Worm (Caenorhabditis elegans) whole organism, L2 larva: Measurements from ENCODE around the gene glf-1.

Experiments used
- F13H6.1 ChIP-seq: sonication (generic microtip); optimal IDR thresholded peaks from 2 replicates; lab custom pipeline; 2016; ENCODE audit warnings: missing genetic modification characterization, missing compliant biosample characterization
- ZK546.5 ChIP-seq: sonication (generic microtip); optimal IDR thresholded peaks from 2 replicates; lab custom pipeline; 2017; ENCODE audit warnings: missing biosample characterization, missing genetic modification characterization
- alr-1 ChIP-seq: fragments of 150-350 bp; optimal IDR thresholded peaks from 2 replicates; lab custom pipeline; 2014; ENCODE audit warnings: missing biosample characterization, missing genetic modification characterization
- ama-1 ChIP-seq: fragments of 150-350 bp; optimal IDR thresholded peaks from 2 replicates; lab custom pipeline; 2018; ENCODE audit warnings: inconsistent platforms
- blmp-1 ChIP-seq: sonication (generic microtip); optimal IDR thresholded peaks from 2 replicates; lab custom pipeline; 2017; ENCODE audit warnings: missing genetic modification characterization, mild to moderate bottlenecking, missing compliant biosample characterization, antibody characterized with exemption, moderate library complexity; ENCODE audit not compliant: insufficient read depth
- ceh-16 ChIP-seq: fragments of 150-350 bp; optimal IDR thresholded peaks from 2 replicates; lab custom pipeline; 2014; ENCODE audit warnings: missing biosample characterization, missing genetic modification characterization
- ceh-82 ChIP-seq: fragments of 150-350 bp; optimal IDR thresholded peaks from 2 replicates; lab custom pipeline; 2014; ENCODE audit warnings: missing biosample characterization, missing genetic modification characterization
- crh-2 ChIP-seq: sonication (generic microtip); optimal IDR thresholded peaks from 2 replicates; lab custom pipeline; 2017; ENCODE audit warnings: missing biosample characterization, missing genetic modification characterization
- egl-27 ChIP-seq: sonication (generic microtip); optimal IDR thresholded peaks from 3 replicates; lab custom pipeline; 2017; ENCODE audit warnings: missing biosample characterization, missing genetic modification reagents, missing genetic modification characterization
- elt-1 ChIP-seq: fragments of 150-350 bp; optimal IDR thresholded peaks from 2 replicates; lab custom pipeline; 2014; ENCODE audit warnings: missing biosample characterization, missing genetic modification characterization
- elt-3 ChIP-seq: sonication (generic microtip); optimal IDR thresholded peaks from 2 replicates; lab custom pipeline; 2017; ENCODE audit warnings: missing biosample characterization, missing genetic modification characterization
- lin-11 ChIP-seq: fragments of 150-350 bp; sonication (generic microtip); optimal IDR thresholded peaks from 2 replicates; lab custom pipeline; 2014; ENCODE audit warnings: missing biosample characterization, missing genetic modification characterization, inconsistent platforms, mixed read lengths
- lin-13 ChIP-seq: fragments of 150-350 bp; optimal IDR thresholded peaks from 2 replicates; lab custom pipeline; 2014; ENCODE audit warnings: missing biosample characterization, missing genetic modification reagents, missing genetic modification characterization
- lin-39 ChIP-seq: fragments of 150-350 bp; optimal IDR thresholded peaks from 2 replicates; lab custom pipeline; 2014; ENCODE audit warnings: missing biosample characterization, missing genetic modification reagents, missing genetic modification characterization
- lsy-2 ChIP-seq, 2 experiments: fragments of 150-350 bp in 1 of 2; sonication (generic microtip) in 1 of 2; optimal IDR thresholded peaks; 2 replicates each; lab custom pipeline; 2014 to 2017; ENCODE audit warnings: missing biosample characterization in 2 of 2, missing genetic modification characterization in 2 of 2
- mab-5 ChIP-seq: fragments of 150-350 bp; optimal IDR thresholded peaks from 2 replicates; lab custom pipeline; 2014; ENCODE audit warnings: missing biosample characterization, missing genetic modification characterization
- mbf-1 ChIP-seq: sonication (generic microtip); optimal IDR thresholded peaks from 2 replicates; lab custom pipeline; 2017; ENCODE audit warnings: missing biosample characterization, missing genetic modification characterization
- mdl-1 ChIP-seq, 2 experiments: fragments of 150-350 bp in 1 of 2; sonication (generic microtip) in 1 of 2; optimal IDR thresholded peaks; 2 replicates each; lab custom pipeline; 2017; ENCODE audit warnings: missing biosample characterization in 2 of 2, missing genetic modification characterization in 2 of 2
- nhr-10 ChIP-seq: sonication (generic microtip); optimal IDR thresholded peaks from 2 replicates; lab custom pipeline; 2017; ENCODE audit warnings: missing biosample characterization, missing genetic modification characterization
- nhr-11 ChIP-seq: fragments of 150-350 bp; optimal IDR thresholded peaks from 2 replicates; lab custom pipeline; 2014; ENCODE audit warnings: missing biosample characterization, missing genetic modification characterization
- nhr-12 ChIP-seq: fragments of 150-350 bp; optimal IDR thresholded peaks from 2 replicates; lab custom pipeline; 2014; ENCODE audit warnings: missing biosample characterization, missing genetic modification characterization
- nhr-129 ChIP-seq: fragments of 150-350 bp; optimal IDR thresholded peaks from 2 replicates; lab custom pipeline; 2014; ENCODE audit warnings: missing biosample characterization, missing genetic modification characterization
- nhr-21 ChIP-seq: fragments of 150-350 bp; optimal IDR thresholded peaks from 2 replicates; lab custom pipeline; 2014; ENCODE audit warnings: missing biosample characterization, missing genetic modification characterization
- nhr-23 ChIP-seq: fragments of 150-350 bp; optimal IDR thresholded peaks from 2 replicates; lab custom pipeline; 2014; ENCODE audit warnings: missing biosample characterization, missing genetic modification reagents, missing genetic modification characterization
- nhr-6 ChIP-seq: fragments of 150-350 bp; optimal IDR thresholded peaks from 2 replicates; lab custom pipeline; 2014; ENCODE audit warnings: missing biosample characterization, missing genetic modification characterization
- peb-1 ChIP-seq: fragments of 150-350 bp; optimal IDR thresholded peaks from 2 replicates; lab custom pipeline; 2014; ENCODE audit warnings: missing biosample characterization, missing genetic modification characterization
- sem-4 ChIP-seq: fragments of 150-350 bp; optimal IDR thresholded peaks from 2 replicates; lab custom pipeline; 2014; ENCODE audit warnings: missing biosample characterization, missing genetic modification reagents, missing genetic modification characterization
- sma-3 ChIP-seq: sonication (generic microtip); optimal IDR thresholded peaks from 2 replicates; lab custom pipeline; 2016; ENCODE audit warnings: missing genetic modification reagents, missing genetic modification characterization, missing compliant biosample characterization
- sma-9 ChIP-seq, 2 experiments: fragments of 150-350 bp in 1 of 2; sonication (generic microtip) in 1 of 2; optimal IDR thresholded peaks; 2 replicates each; lab custom pipeline; 2014 to 2016; ENCODE audit warnings: missing genetic modification characterization in 2 of 2, mild to moderate bottlenecking in 1 of 2, missing biosample characterization in 1 of 2, missing compliant biosample characterization in 1 of 2, missing genetic modification reagents in 1 of 2, moderate library complexity in 1 of 2
- unc-39 ChIP-seq: fragments of 150-350 bp; optimal IDR thresholded peaks from 2 replicates; lab custom pipeline; 2014; ENCODE audit warnings: missing biosample characterization, missing genetic modification characterization
- unc-55 ChIP-seq: fragments of 150-350 bp; sonication (generic microtip); optimal IDR thresholded peaks from 3 replicates; lab custom pipeline; 2014; ENCODE audit warnings: missing biosample characterization, missing genetic modification reagents, missing genetic modification characterization
- zag-1 ChIP-seq: fragments of 150-350 bp; optimal IDR thresholded peaks from 2 replicates; lab custom pipeline; 2014; ENCODE audit warnings: missing biosample characterization, missing genetic modification characterization
- ztf-1 ChIP-seq: fragments of 200-800 bp; sonication (Bioruptor generic); conservative IDR thresholded peaks from 2 replicates; pipeline ENCODE4 v1.3.6; 2022; ENCODE audit warnings: missing genetic modification characterization, missing compliant biosample characterization
- ztf-11 ChIP-seq: sonication (generic microtip); optimal IDR thresholded peaks from 2 replicates; lab custom pipeline; 2017; ENCODE audit warnings: missing biosample characterization, missing genetic modification characterization
- ztf-4 ChIP-seq: fragments of 150-350 bp; optimal IDR thresholded peaks from 2 replicates; lab custom pipeline; 2014; ENCODE audit warnings: missing biosample characterization, missing genetic modification characterization

glf-1 gene

DNA sequence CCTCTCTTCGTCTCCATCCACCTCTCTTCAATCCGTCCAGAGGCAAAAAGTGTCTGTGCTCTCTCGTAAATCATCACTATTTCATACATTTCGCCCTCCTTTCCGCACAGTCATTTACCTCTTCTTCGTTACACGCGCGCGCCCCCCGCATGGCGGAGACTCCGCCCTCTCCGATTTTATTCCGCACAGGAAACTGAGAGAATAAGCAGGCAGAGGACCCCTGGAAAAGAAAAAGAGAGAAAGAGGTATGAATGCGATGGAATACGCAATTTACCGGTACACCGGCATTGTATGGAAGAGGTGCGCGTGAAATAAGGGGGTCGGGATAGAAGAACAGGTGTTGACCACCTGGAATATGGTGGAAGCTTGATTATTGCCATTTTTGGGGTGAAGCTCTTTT, 24.9 kb upstream of the glf-1 start:
- no peak for TF ChIP-seq nhr-10 (tag; lab: Kevin White, UChicago)
- TF ChIP-seq sma-3 (GFP tag; lab: Kevin White, UChicago) = no peak
- TF ChIP-seq nhr-11 = no peak
- TF ChIP-seq nhr-12 = no peak
- TF ChIP-seq ama-1 (lab: Kevin White, UChicago) = no peak
- TF ChIP-seq crh-2 (tag; lab: Kevin White, UChicago) = no peak
- no peak for TF ChIP-seq ceh-16
- no peak for TF ChIP-seq ZK546.5 (tag; lab: Kevin White, UChicago)
- TF ChIP-seq mab-5 (tag; lab: Kevin White, UChicago) = no peak
- TF ChIP-seq egl-27 (tag; lab: Kevin White, UChicago) = no peak
- no peak for TF ChIP-seq unc-55 (GFP tag; lab: Kevin White, UChicago)
- no peak for TF ChIP-seq nhr-6 (tag; lab: Kevin White, UChicago)
- no peak for TF ChIP-seq F13H6.1 (tag; lab: Kevin White, UChicago)
- TF ChIP-seq ztf-4 (tag; lab: Kevin White, UChicago) = no peak
- TF ChIP-seq, all 48 proteins: peak for 0

ce11 chrIV:5865818-5866217, 19.8 kb upstream of the glf-1 start, which contains the start of gene spe-27:
spe-27 (minus strand) TSS chrIV:5865918.
- TF ChIP-seq lsy-2 (tag; optimal IDR thresholded peaks at IDR 0.05; lab: Kevin White, UChicago) (no peak), nhr-23 (no peak), nhr-12 (no peak), crh-2 (tag; lab: Kevin White, UChicago) (no peak), sem-4 (tag; lab: Kevin White, UChicago) (no peak), unc-55 (GFP tag; lab: Kevin White, UChicago) (no peak), ceh-16 (no peak)
- TF ChIP-seq, all 48 proteins: peak for 0

ce11 chrIV:5867189-5867588, 18.4 kb upstream of the glf-1 start, which contains the start of gene C06E7.88:
C06E7.88 (minus strand) TSS chrIV:5867289.
- TF ChIP-seq lin-39 (tag; lab: Kevin White, UChicago) (no peak), unc-39 (tag; lab: Kevin White, UChicago) (no peak), ztf-4 (tag; lab: Kevin White, UChicago) (no peak), mdl-1 (tag; optimal IDR thresholded peaks at IDR 0.05; lab: Kevin White, UChicago) (no peak), lin-11 (tag; lab: Kevin White, UChicago) (no peak), nhr-129 (tag; lab: Kevin White, UChicago) (no peak), elt-3 (tag; lab: Kevin White, UChicago) (no peak), ztf-11 (tag; lab: Kevin White, UChicago) (no peak), nhr-12 (no peak), ZK546.5 (tag; lab: Kevin White, UChicago) (no peak), lsy-2 (tag; optimal IDR thresholded peaks at IDR 0.05; lab: Kevin White, UChicago) (no peak), F13H6.1 (tag; lab: Kevin White, UChicago) (no peak), nhr-10 (tag; lab: Kevin White, UChicago) (no peak), blmp-1 (no peak), mbf-1 (tag; lab: Kevin White, UChicago) (no peak), peb-1 (tag; lab: Kevin White, UChicago) (no peak), zag-1 (no peak), ceh-82 (tag; lab: Kevin White, UChicago) (no peak), nhr-21 (tag; lab: Kevin White, UChicago) (no peak)

DNA sequence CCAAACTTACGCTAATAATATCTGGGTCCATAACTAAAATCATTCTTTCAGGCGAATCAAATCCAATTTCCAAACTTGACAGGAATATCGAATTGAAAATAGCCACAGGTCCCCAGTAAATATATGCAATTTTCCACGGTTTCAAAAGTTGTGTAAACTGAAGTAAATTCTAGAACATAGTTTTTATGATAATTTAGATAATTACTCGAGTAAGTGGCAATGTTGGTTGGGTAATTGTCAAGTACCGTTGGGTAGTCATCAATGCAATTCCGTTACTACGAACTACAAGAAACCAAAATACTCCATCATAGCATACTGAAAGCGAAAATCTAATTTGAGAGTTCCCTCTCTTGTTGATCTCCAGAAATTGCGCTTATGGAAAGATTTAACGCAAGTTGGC, 16.3 kb upstream of the glf-1 start:
- TF ChIP-seq zag-1 = no peak
- no peak for TF ChIP-seq ztf-11 (tag; lab: Kevin White, UChicago)
- TF ChIP-seq alr-1 (tag; lab: Kevin White, UChicago) = no peak
- no peak for TF ChIP-seq lin-13 (GFP tag; lab: Kevin White, UChicago)
- no peak for TF ChIP-seq sma-9 (GFP tag; optimal IDR thresholded peaks at IDR 0.05; lab: Kevin White, UChicago)
- no peak for TF ChIP-seq sma-9 (tag; optimal IDR thresholded peaks at IDR 0.05; lab: Kevin White, UChicago)
- TF ChIP-seq ztf-1 (GFP tag; lab: Robert Waterston, UW) = no peak
- TF ChIP-seq elt-1 (tag; lab: Kevin White, UChicago) = no peak
- no peak for TF ChIP-seq nhr-129 (tag; lab: Kevin White, UChicago)
- TF ChIP-seq nhr-23 = no peak
- TF ChIP-seq sma-3 (GFP tag; lab: Kevin White, UChicago) = no peak
- TF ChIP-seq, all 48 proteins: peak for 0
